Fruit fly (Drosophila melanogaster): ENCODE data around the gene Atg4a.
A peak's percentile ranks its signal among the peaks of the same experiment; 100 is the strongest.

Atg4a gene

DNA sequence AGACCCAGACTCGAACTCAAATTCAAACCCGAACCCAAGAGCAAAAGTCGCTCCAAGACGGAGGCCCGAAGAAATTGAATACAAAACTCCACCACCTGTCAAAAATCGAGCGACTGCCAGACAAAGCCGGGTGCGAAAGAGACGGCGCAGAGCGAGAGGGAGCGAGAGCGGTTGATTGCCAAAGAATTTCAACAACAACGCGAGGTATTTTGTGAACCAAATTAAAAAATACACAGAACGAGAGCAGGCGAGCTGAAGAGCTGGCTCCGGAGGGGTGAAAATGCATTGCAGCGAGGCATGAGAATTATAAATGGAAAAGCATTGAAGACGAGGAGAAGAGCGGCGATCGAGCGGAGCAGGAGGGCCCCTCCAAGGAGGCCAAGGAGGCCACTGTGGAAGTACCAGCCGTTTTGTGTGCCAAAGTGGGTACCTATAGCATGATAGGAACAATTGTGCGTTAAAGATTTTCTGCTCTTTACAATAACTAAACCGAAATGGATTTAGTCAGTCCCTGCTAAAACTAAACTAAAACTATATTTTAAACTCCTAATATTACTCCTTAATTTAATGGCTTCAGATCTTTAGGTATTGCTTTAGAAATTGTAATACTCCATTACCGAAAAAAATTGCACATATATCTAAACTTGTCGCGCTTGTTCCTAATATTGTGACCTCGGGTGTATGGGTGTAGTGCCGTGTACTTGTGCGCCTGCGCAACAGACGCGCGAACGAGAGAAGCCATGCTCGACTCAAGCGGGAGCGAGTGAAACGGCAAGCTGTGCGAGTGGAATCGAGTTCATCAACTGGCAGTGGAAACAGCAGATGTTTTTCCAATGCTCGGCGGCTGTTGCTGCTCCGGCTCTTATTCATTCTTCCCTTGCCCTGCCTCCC is 18.0 kb upstream of the Atg4a start (continued):
- no peak for TF ChIP-seq CG12299 (tag; optimal IDR thresholded peaks at IDR 0.05)
- peak; percentile 17 for TF ChIP-seq Side (GFP tag; optimal IDR thresholded peaks at IDR 0.05)
- no peak for TF ChIP-seq Atf6 (GFP tag; IDR thresholded peaks at IDR 0.05)
- peak; percentile 24 for TF ChIP-seq CG12236 (GFP tag; optimal IDR thresholded peaks at IDR 0.05)
- peak; percentile 84 for TF ChIP-seq CG1832 (GFP tag; optimal IDR thresholded peaks at IDR 0.05)
- no peak for TF ChIP-seq usp (GFP tag; optimal IDR thresholded peaks at IDR 0.05)
- no peak for TF ChIP-seq ken (GFP tag; IDR thresholded peaks at IDR 0.05)
- TF ChIP-seq onecut (GFP tag; IDR thresholded peaks at IDR 0.05), result peak; percentile 50
- TF ChIP-seq CG17802 (tag; optimal IDR thresholded peaks at IDR 0.05), result peak; percentile 10
- TF ChIP-seq Rx (GFP tag; IDR thresholded peaks at IDR 0.05), result no peak
- TF ChIP-seq Poxn (GFP tag; IDR thresholded peaks at IDR 0.05), result no peak
- no peak for TF ChIP-seq CkIIα-i1 (GFP tag; IDR thresholded peaks at IDR 0.05)
- no peak for TF ChIP-seq mld (GFP tag; IDR thresholded peaks at IDR 0.05; ENCODE audit: partially characterized antibody)
- TF ChIP-seq dmrt99B (tag; optimal IDR thresholded peaks at IDR 0.05), result peak; percentile 49
- TF ChIP-seq vvl (GFP tag; IDR thresholded peaks at IDR 0.05), result no peak
- peak; percentile 64 for TF ChIP-seq Oli (tag; optimal IDR thresholded peaks at IDR 0.05)
- no peak for TF ChIP-seq zf30C (GFP tag; optimal IDR thresholded peaks at IDR 0.05)
- no peak for TF ChIP-seq CG6683 (GFP tag; optimal IDR thresholded peaks at IDR 0.05)
- no peak for TF ChIP-seq wdn (GFP tag; IDR thresholded peaks at IDR 0.05)
- no peak for TF ChIP-seq nau (GFP tag; optimal IDR thresholded peaks at IDR 0.05)
- no peak for TF ChIP-seq gfzf (GFP tag; optimal IDR thresholded peaks at IDR 0.05)
- no peak for TF ChIP-seq unc-4 (GFP tag; IDR thresholded peaks at IDR 0.05; ENCODE audit: partially characterized antibody)
- no peak for TF ChIP-seq vfl (GFP tag; optimal IDR thresholded peaks at IDR 0.05)
- TF ChIP-seq CG34422 (GFP tag; IDR thresholded peaks at IDR 0.05), result no peak
- TF ChIP-seq CG6272 (GFP tag; IDR thresholded peaks at IDR 0.05), result no peak
- TF ChIP-seq zen (tag; optimal IDR thresholded peaks at IDR 0.05), result peak; percentile 4
- peak; percentile 14 for TF ChIP-seq ind (GFP tag; optimal IDR thresholded peaks at IDR 0.05)
- TF ChIP-seq Aef1 (GFP tag; IDR thresholded peaks at IDR 0.05), result no peak
- TF ChIP-seq tna (GFP tag; IDR thresholded peaks at IDR 0.05; ENCODE audit: partially characterized antibody), result no peak
- no peak for TF ChIP-seq HLHmδ (GFP tag; optimal IDR thresholded peaks at IDR 0.05)
- TF ChIP-seq Sry-δ (GFP tag; optimal IDR thresholded peaks at IDR 0.05), result no peak
- no peak for TF ChIP-seq Ets97D (GFP tag; optimal IDR thresholded peaks at IDR 0.05)
- peak; percentile 35 for TF ChIP-seq Atf-2 (GFP tag; optimal IDR thresholded peaks at IDR 0.05)
- TF ChIP-seq inv (GFP tag; IDR thresholded peaks at IDR 0.05; ENCODE audit: partially characterized antibody), result no peak
- no peak for TF ChIP-seq dati (GFP tag; IDR thresholded peaks at IDR 0.05)
- TF ChIP-seq CG6791 (GFP tag; IDR thresholded peaks at IDR 0.05; ENCODE audit: partially characterized antibody), result no peak
- TF ChIP-seq NK7.1 (GFP tag; optimal IDR thresholded peaks at IDR 0.05), result no peak
- TF ChIP-seq Dek (tag; optimal IDR thresholded peaks at IDR 0.05), result no peak
- TF ChIP-seq sens (GFP tag), result peak; percentile 89
- no peak for TF ChIP-seq YL-1 (GFP tag; optimal IDR thresholded peaks at IDR 0.05)
- TF ChIP-seq NfI (GFP tag; optimal IDR thresholded peaks at IDR 0.05), result no peak
- TF ChIP-seq CG14965 (GFP tag; optimal IDR thresholded peaks at IDR 0.05; ENCODE audit: borderline replicate concordance), result no peak
- peak; percentile 62 for TF ChIP-seq CG30431 (GFP tag; optimal IDR thresholded peaks at IDR 0.05)
- TF ChIP-seq Mrtf (GFP tag; IDR thresholded peaks at IDR 0.05), result no peak
- peak; percentile 58 for TF ChIP-seq CG10209 (GFP tag; optimal IDR thresholded peaks at IDR 0.05)
- TF ChIP-seq ase (GFP tag; IDR thresholded peaks at IDR 0.05), result peak; percentile 11; the same call in 1 of the 3 replicates
- no peak for TF ChIP-seq CG1792 (GFP tag; optimal IDR thresholded peaks at IDR 0.05)
- no peak for TF ChIP-seq scrt (GFP tag; optimal IDR thresholded peaks at IDR 0.05)
- TF ChIP-seq bowl (GFP tag; IDR thresholded peaks at IDR 0.05), result no peak

All from whole organism, embryonic.